Worm (Caenorhabditis elegans) whole organism, late embryonic: Measurements from ENCODE around the gene R12C12.7.

ENCODE experiments used
- dve-1 ChIP-seq: sonication (generic microtip); optimal IDR thresholded peaks from 2 replicates; lab custom pipeline; 2017; ENCODE audit warnings: antibody characterized with exemption, mild to moderate bottlenecking, missing genetic modification characterization, missing compliant biosample characterization
- fax-1 ChIP-seq: sonication (generic microtip); optimal IDR thresholded peaks from 2 replicates; lab custom pipeline; 2016; ENCODE audit warnings: missing genotype, missing genetic modification characterization, missing compliant biosample characterization
- nfya-1 ChIP-seq: sonication (generic microtip); optimal IDR thresholded peaks from 2 replicates; lab custom pipeline; 2017; ENCODE audit warnings: missing genetic modification characterization, mild to moderate bottlenecking, missing compliant biosample characterization, antibody characterized with exemption, moderate library complexity
- ref-2 ChIP-seq: sonication (generic microtip); optimal IDR thresholded peaks from 2 replicates; lab custom pipeline; 2016; ENCODE audit warnings: missing genetic modification characterization, missing compliant biosample characterization
- sdc-2 ChIP-seq: sonication (generic microtip); optimal IDR thresholded peaks from 2 replicates; lab custom pipeline; 2016; ENCODE audit warnings: missing genotype, missing genetic modification characterization, missing compliant biosample characterization

ce11 chrII:6080743-6081142 is 25.0 kb upstream of the R12C12.7 start, which contains the start of gene fbf-1:
- TF ChIP-seq ref-2: no peak
- no peak for TF ChIP-seq fax-1 (tag; lab: Kevin White, UChicago)
- TF ChIP-seq nfya-1 (tag; lab: Kevin White, UChicago): no peak
- TF ChIP-seq sdc-2 (tag; lab: Kevin White, UChicago): no peak
- TF ChIP-seq dve-1 (tag; lab: Kevin White, UChicago): no peak
